Worm (Caenorhabditis elegans): ENCODE data around the gene Y39E4B.6.

Gene Y39E4B.6

DNA sequence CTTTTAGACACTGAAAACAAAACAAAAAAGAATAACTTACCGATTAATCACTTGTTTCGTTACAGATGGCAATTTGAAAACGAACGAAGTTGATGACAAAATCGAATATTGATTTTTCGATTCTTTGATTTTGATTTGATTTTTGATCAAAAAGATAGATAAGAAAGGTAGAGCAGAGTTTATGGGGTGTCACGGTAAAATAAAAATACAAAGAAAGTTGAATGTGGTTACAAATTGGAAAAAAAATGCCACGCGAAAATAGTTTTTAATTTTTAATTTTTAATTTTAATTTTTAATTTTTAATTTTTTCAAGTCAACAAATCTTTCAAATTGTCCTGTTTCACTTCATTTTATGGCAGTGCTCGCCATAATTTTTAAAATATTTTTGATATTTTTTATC is 15.2 kb upstream of the Y39E4B.6 start, which contains the start of gene F54F12.1:
Gene F54F12.1 (minus strand): TSS at position 101 of the 400 bp plus-strand sequence.
- no peak for TF ChIP-seq ztf-29 (GFP tag; IDR thresholded peaks at IDR 0.05)
- TF ChIP-seq ztf-23 (GFP tag; IDR thresholded peaks at IDR 0.05): no peak
- TF ChIP-seq ref-1 (GFP tag; conservative IDR thresholded peaks at IDR 0.05): no peak

DNA sequence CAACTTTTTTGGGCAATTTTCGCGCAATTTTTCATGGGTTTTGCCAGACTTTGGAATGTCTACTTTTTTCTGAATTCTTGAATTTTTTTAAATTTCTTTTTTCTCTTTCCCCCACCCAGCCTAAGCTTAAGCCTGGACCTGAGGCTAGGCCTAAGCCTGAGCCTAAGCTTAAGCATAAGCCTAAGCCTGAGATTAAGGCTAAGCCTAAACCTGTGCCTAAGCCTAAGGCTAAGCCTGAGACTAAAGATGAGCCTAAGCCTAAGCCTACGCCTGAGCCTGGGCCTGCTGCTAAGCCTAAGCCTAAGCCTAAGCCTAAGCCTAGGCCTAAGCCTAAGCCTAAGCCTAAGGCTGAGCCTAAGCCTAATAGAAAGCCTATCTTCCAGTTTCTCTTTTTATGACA is 14.3 kb upstream of the Y39E4B.6 start:
- peak; percentile 58; the same call in 1 of the 2 replicates for TF ChIP-seq ztf-29 (GFP tag; IDR thresholded peaks at IDR 0.05)
- no peak for TF ChIP-seq klf-2 (GFP tag; conservative IDR thresholded peaks at IDR 0.05)

DNA sequence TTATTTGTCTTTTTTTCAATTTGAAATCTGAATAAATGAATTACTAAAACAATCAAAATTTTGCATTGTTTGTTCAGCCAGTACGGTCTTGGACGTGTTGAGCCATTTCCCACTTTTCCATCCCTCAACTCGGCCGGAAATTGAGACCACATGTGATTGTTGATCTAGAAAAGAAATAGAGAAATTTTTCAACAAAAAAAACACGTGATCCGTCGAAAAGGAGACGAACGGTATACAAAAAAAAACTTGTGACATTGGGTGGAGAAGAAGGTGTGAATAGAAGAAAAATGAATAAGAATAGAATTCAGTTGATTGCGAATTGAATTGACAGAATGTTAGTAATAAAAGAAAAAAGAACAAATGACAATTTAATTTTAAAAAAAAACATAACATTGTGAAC is 13.8 kb upstream of the Y39E4B.6 start:
- TF ChIP-seq ztf-29 (GFP tag; IDR thresholded peaks at IDR 0.05) (no peak), cog-1 (tag; optimal IDR thresholded peaks at IDR 0.05) (no peak), klf-2 (GFP tag; conservative IDR thresholded peaks at IDR 0.05) (no peak), flt-1 (GFP tag; IDR thresholded peaks at IDR 0.05) (no peak), ztf-23 (GFP tag; IDR thresholded peaks at IDR 0.05) (no peak), med-1 (GFP tag; optimal IDR thresholded peaks at IDR 0.05; ENCODE audit: insufficient read depth) (no peak), tab-1 (GFP tag; IDR thresholded peaks at IDR 0.05) (no peak), ref-1 (GFP tag; conservative IDR thresholded peaks at IDR 0.05) (no peak), T22C8.4 (GFP tag; IDR thresholded peaks at IDR 0.05) (no peak)

DNA sequence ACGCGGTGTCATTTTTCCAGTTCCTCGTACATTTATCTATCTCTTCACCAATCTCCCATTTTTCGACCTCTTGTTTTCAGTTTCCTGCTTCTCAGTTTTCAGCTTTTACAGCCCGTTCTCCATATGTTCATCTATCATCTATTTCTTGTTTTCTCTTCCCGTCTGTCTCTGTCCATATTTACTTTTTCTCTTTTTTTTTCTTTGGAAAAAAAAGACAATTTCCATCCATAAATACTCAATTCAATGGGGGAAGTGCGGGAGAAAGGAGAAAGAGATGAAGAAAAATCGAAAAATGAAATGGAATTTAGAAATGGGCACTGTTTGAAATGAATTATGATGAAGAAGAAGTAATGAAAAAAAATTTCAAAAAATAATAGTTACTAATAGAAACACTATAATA is 12.4 kb upstream of the Y39E4B.6 start:
- no peak for TF ChIP-seq ztf-29 (GFP tag; IDR thresholded peaks at IDR 0.05)
- TF ChIP-seq tab-1 (GFP tag; IDR thresholded peaks at IDR 0.05): no peak
- no peak for TF ChIP-seq med-1 (GFP tag; optimal IDR thresholded peaks at IDR 0.05; ENCODE audit: insufficient read depth)
- TF ChIP-seq cog-1 (tag; optimal IDR thresholded peaks at IDR 0.05): no peak
- TF ChIP-seq ref-1 (GFP tag; conservative IDR thresholded peaks at IDR 0.05): no peak
- TF ChIP-seq T22C8.4 (GFP tag; IDR thresholded peaks at IDR 0.05): no peak
- TF ChIP-seq klf-2 (GFP tag; conservative IDR thresholded peaks at IDR 0.05): no peak
- no peak for TF ChIP-seq ztf-23 (GFP tag; IDR thresholded peaks at IDR 0.05)
- TF ChIP-seq flt-1 (GFP tag; IDR thresholded peaks at IDR 0.05): no peak

DNA sequence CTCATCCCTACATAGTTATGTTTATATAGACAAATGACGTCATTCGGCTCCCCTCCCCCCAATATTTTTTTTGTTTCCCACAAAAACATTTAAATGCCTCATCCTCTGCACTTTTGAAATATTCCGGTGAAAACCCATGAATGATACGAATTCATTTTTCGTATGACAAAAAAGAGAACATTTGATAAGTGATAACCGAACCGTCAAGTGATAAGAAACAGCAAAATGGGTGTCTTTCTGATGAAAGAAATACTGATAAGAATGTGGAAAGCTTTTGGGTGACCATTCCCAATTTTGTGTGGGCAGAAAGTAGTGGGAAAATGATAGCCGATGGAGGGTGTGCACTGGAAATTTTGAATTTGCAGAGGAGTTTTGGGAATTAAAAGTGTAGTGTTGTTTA is 11.2 kb upstream of the Y39E4B.6 start:
- TF ChIP-seq med-1 (GFP tag; optimal IDR thresholded peaks at IDR 0.05; ENCODE audit: insufficient read depth): no peak
- no peak for TF ChIP-seq ref-1 (GFP tag; conservative IDR thresholded peaks at IDR 0.05)
- TF ChIP-seq tab-1 (GFP tag; IDR thresholded peaks at IDR 0.05): no peak
- TF ChIP-seq T22C8.4 (GFP tag; IDR thresholded peaks at IDR 0.05): no peak
- no peak for TF ChIP-seq klf-2 (GFP tag; conservative IDR thresholded peaks at IDR 0.05)
- TF ChIP-seq cog-1 (tag; optimal IDR thresholded peaks at IDR 0.05): no peak
- no peak for TF ChIP-seq ztf-29 (GFP tag; IDR thresholded peaks at IDR 0.05)
- no peak for TF ChIP-seq flt-1 (GFP tag; IDR thresholded peaks at IDR 0.05)
- TF ChIP-seq ztf-23 (GFP tag; IDR thresholded peaks at IDR 0.05): no peak

ce11 chrIII:13061136-13061535 is 9.4 kb upstream of the Y39E4B.6 start:
- TF ChIP-seq T22C8.4 (GFP tag; IDR thresholded peaks at IDR 0.05) (no peak), tab-1 (GFP tag; IDR thresholded peaks at IDR 0.05) (no peak), cog-1 (tag; optimal IDR thresholded peaks at IDR 0.05) (peak; percentile 65), ztf-23 (GFP tag; IDR thresholded peaks at IDR 0.05) (no peak), flt-1 (GFP tag; IDR thresholded peaks at IDR 0.05) (peak; percentile 59; the same call in 1 of the 2 replicates), klf-2 (GFP tag; conservative IDR thresholded peaks at IDR 0.05) (no peak)

- no peak for TF ChIP-seq tab-1 (GFP tag; IDR thresholded peaks at IDR 0.05)
- TF ChIP-seq klf-2 (GFP tag; conservative IDR thresholded peaks at IDR 0.05): no peak
- TF ChIP-seq med-1 (GFP tag; optimal IDR thresholded peaks at IDR 0.05; ENCODE audit: insufficient read depth): no peak
- TF ChIP-seq ztf-23 (GFP tag; IDR thresholded peaks at IDR 0.05): no peak
- TF ChIP-seq ref-1 (GFP tag; conservative IDR thresholded peaks at IDR 0.05): no peak
- no peak for TF ChIP-seq flt-1 (GFP tag; IDR thresholded peaks at IDR 0.05)
- no peak for TF ChIP-seq T22C8.4 (GFP tag; IDR thresholded peaks at IDR 0.05)
Observed at ce11 chrIII:13061734-13062133, 8.8 kb upstream of the Y39E4B.6 start.

- TF ChIP-seq ztf-23 (GFP tag; IDR thresholded peaks at IDR 0.05): peak; percentile 82
- TF ChIP-seq cog-1 (tag; optimal IDR thresholded peaks at IDR 0.05): peak; percentile 98
- TF ChIP-seq T22C8.4 (GFP tag; IDR thresholded peaks at IDR 0.05): no peak
- TF ChIP-seq flt-1 (GFP tag; IDR thresholded peaks at IDR 0.05): peak; percentile 68; the same call in 1 of the 2 replicates
- TF ChIP-seq ref-1 (GFP tag; conservative IDR thresholded peaks at IDR 0.05): no peak
Observed at ce11 chrIII:13062414-13062965, 8.1 kb upstream of the Y39E4B.6 start.

DNA sequence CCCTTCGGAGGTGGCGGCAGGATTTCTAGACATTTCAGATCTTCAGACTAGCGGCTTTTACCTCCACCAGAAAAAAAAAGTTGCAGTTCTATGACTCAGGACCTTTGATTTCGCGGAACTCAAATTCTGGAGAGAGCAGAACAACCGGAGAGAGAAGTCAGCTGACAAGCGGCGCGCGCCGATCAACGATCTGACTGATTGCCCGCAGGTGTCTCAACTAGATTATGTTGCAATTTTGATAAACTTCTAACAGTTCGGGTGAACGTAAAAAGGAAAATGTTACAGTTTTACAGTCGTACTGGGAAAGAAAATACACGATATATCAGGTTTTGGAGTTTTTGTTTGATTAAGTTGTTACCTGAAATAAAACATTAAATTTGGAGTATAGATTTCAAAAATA is 7.6 kb upstream of the Y39E4B.6 start:
- TF ChIP-seq klf-2 (GFP tag; conservative IDR thresholded peaks at IDR 0.05) (no peak), ref-1 (GFP tag; conservative IDR thresholded peaks at IDR 0.05) (no peak), ztf-29 (GFP tag; IDR thresholded peaks at IDR 0.05) (no peak), med-1 (GFP tag; optimal IDR thresholded peaks at IDR 0.05; ENCODE audit: insufficient read depth) (peak; percentile 4)

ce11 chrIII:13064213-13065184 is 6.1 kb upstream of the Y39E4B.6 start:
- TF ChIP-seq cog-1 (tag; optimal IDR thresholded peaks at IDR 0.05) (peak; percentile 4), flt-1 (GFP tag; IDR thresholded peaks at IDR 0.05) (no peak)
